Worm (Caenorhabditis elegans) whole organism, L4 larva: ENCODE results near the gene Y51H7C.12.

Experiments used
- T20F7.1 ChIP-seq: fragments of 200-800 bp; sonication (Bioruptor generic); optimal IDR thresholded peaks from 2 replicates; lab custom pipeline; 2018; ENCODE audit warnings: mild to moderate bottlenecking, missing genetic modification characterization, missing compliant biosample characterization
- Y105C5A.15 ChIP-seq: fragments of 200-800 bp; sonication (Bioruptor generic); IDR thresholded peaks from 2 replicates; pipeline ENCODE4 v1.3.6; 2022; ENCODE audit warnings: missing genetic modification characterization, missing compliant biosample characterization
- Y48G9A.11 ChIP-seq: fragments of 200-800 bp; sonication (Bioruptor generic); IDR thresholded peaks from 2 replicates; pipeline ENCODE4 v1.3.6; 2022; ENCODE audit warnings: missing genetic modification reagents, missing genetic modification characterization, missing compliant biosample characterization
- Y5F2A.4 ChIP-seq: fragments of 200-800 bp; sonication (Bioruptor generic); optimal IDR thresholded peaks from 2 replicates; lab custom pipeline; 2018; ENCODE audit warnings: mild to moderate bottlenecking, missing genetic modification characterization, missing compliant biosample characterization
- ZK546.5 ChIP-seq, 2 experiments: sonication (generic microtip); optimal IDR thresholded peaks; 2 replicates each; lab custom pipeline; 2017; ENCODE audit warnings: missing biosample characterization in 2 of 2, missing genetic modification characterization in 2 of 2
- arid-1 ChIP-seq: fragments of 200-800 bp; sonication (Bioruptor generic); conservative IDR thresholded peaks from 2 replicates; pipeline ENCODE4 v1.3.6; 2022; ENCODE audit warnings: missing genetic modification reagents, missing genetic modification characterization, missing compliant biosample characterization
- ceh-28 ChIP-seq: fragments of 150-350 bp; optimal IDR thresholded peaks from 2 replicates; lab custom pipeline; 2014; ENCODE audit warnings: missing biosample characterization, missing genetic modification reagents, missing genetic modification characterization
- ceh-44 ChIP-seq: fragments of 200-800 bp; sonication (Bioruptor generic); IDR thresholded peaks from 2 replicates; pipeline ENCODE4 v1.3.6; 2022; ENCODE audit warnings: missing genetic modification reagents, missing genetic modification characterization, missing compliant biosample characterization
- ceh-62 ChIP-seq: sonication (generic microtip); optimal IDR thresholded peaks from 2 replicates; lab custom pipeline; 2017; ENCODE audit warnings: missing biosample characterization, missing genetic modification characterization
- ces-1 ChIP-seq: fragments of 150-350 bp; sonication (generic microtip); optimal IDR thresholded peaks from 4 replicates; lab custom pipeline; 2014; ENCODE audit warnings: missing biosample characterization, missing genetic modification reagents, missing genetic modification characterization
- dmd-6 ChIP-seq: fragments of 200-800 bp; sonication (Bioruptor generic); IDR thresholded peaks from 2 replicates; pipeline ENCODE4 v1.3.6; 2022; ENCODE audit warnings: missing genetic modification reagents, missing genetic modification characterization, missing compliant biosample characterization
- dpl-1 ChIP-seq: fragments of 150-350 bp; optimal IDR thresholded peaks from 2 replicates; lab custom pipeline; 2014; ENCODE audit warnings: missing biosample characterization, missing genetic modification reagents, missing genetic modification characterization
- dve-1 ChIP-seq: sonication (generic microtip); optimal IDR thresholded peaks from 2 replicates; lab custom pipeline; 2017; ENCODE audit warnings: antibody characterized with exemption, mild to moderate bottlenecking, missing genetic modification characterization, missing compliant biosample characterization; ENCODE audit not compliant: insufficient read depth
- egl-27 ChIP-seq: sonication (generic microtip); optimal IDR thresholded peaks from 3 replicates; lab custom pipeline; 2017; ENCODE audit warnings: missing biosample characterization, missing genetic modification reagents, missing genetic modification characterization
- egl-43 ChIP-seq: fragments of 200-800 bp; sonication (Bioruptor generic); IDR thresholded peaks from 2 replicates; pipeline ENCODE4 v1.3.6; 2022; ENCODE audit warnings: missing genetic modification reagents, missing genetic modification characterization, missing compliant biosample characterization
- fkh-10 ChIP-seq: fragments of 150-350 bp; optimal IDR thresholded peaks from 2 replicates; lab custom pipeline; 2014; ENCODE audit warnings: missing biosample characterization, missing genetic modification reagents, missing genetic modification characterization
- fos-1 ChIP-seq: fragments of 150-350 bp; optimal IDR thresholded peaks from 2 replicates; lab custom pipeline; 2014; ENCODE audit warnings: missing biosample characterization, missing genetic modification characterization
- gei-8 ChIP-seq: fragments of 200-800 bp; sonication (Bioruptor generic); optimal IDR thresholded peaks from 2 replicates; lab custom pipeline; 2018; ENCODE audit warnings: mild to moderate bottlenecking, missing genetic modification characterization, missing compliant biosample characterization
- hmg-1.1 ChIP-seq: fragments of 200-800 bp; sonication (Bioruptor generic); IDR thresholded peaks from 2 replicates; pipeline ENCODE4 v1.3.6; 2022; ENCODE audit warnings: missing genetic modification reagents, missing genetic modification characterization, missing compliant biosample characterization
- jun-1 ChIP-seq: fragments of 150-350 bp; optimal IDR thresholded peaks from 2 replicates; lab custom pipeline; 2014; ENCODE audit warnings: missing biosample characterization, missing genetic modification reagents, missing genetic modification characterization
- lin-13 ChIP-seq: fragments of 150-350 bp; optimal IDR thresholded peaks from 2 replicates; lab custom pipeline; 2014; ENCODE audit warnings: missing biosample characterization, missing genetic modification reagents, missing genetic modification characterization
- lin-38 ChIP-seq: fragments of 200-800 bp; sonication (Bioruptor generic); IDR thresholded peaks from 2 replicates; pipeline ENCODE4 v1.3.6; 2022; ENCODE audit warnings: missing genetic modification reagents, missing genetic modification characterization, missing compliant biosample characterization
- mep-1 ChIP-seq: fragments of 150-350 bp; sonication (generic microtip); optimal IDR thresholded peaks from 3 replicates; lab custom pipeline; 2014; ENCODE audit warnings: missing biosample characterization, missing genetic modification characterization
- mes-2 ChIP-seq: sonication (generic microtip); optimal IDR thresholded peaks from 2 replicates; lab custom pipeline; 2016; ENCODE audit warnings: missing genotype, mild to moderate bottlenecking, missing genetic modification characterization, missing compliant biosample characterization; ENCODE audit not compliant: poor library complexity, severe bottlenecking
- mxl-2 ChIP-seq: fragments of 200-800 bp; sonication (Bioruptor generic); conservative IDR thresholded peaks from 2 replicates; pipeline ENCODE4 v1.3.6; 2022; ENCODE audit warnings: missing genetic modification reagents, missing genetic modification characterization, missing compliant biosample characterization
- nhr-111 ChIP-seq: fragments of 200-800 bp; sonication (Bioruptor generic); optimal IDR thresholded peaks from 2 replicates; lab custom pipeline; 2018; ENCODE audit warnings: mild to moderate bottlenecking, missing genetic modification characterization, missing compliant biosample characterization
- nhr-237 ChIP-seq: sonication (generic microtip); optimal IDR thresholded peaks from 2 replicates; lab custom pipeline; 2017; ENCODE audit warnings: missing biosample characterization, missing genetic modification characterization
- nhr-28 ChIP-seq: fragments of 150-350 bp; optimal IDR thresholded peaks from 2 replicates; lab custom pipeline; 2014; ENCODE audit warnings: missing biosample characterization, missing genetic modification characterization
- nhr-42 ChIP-seq: fragments of 200-800 bp; sonication (Bioruptor generic); IDR thresholded peaks from 2 replicates; pipeline ENCODE4 v1.3.6; 2022; ENCODE audit warnings: missing genetic modification characterization, missing compliant biosample characterization
- nhr-6 ChIP-seq: fragments of 150-350 bp; optimal IDR thresholded peaks from 2 replicates; lab custom pipeline; 2014; ENCODE audit warnings: missing biosample characterization, missing genetic modification characterization
- pha-4 ChIP-seq, 2 experiments: fragments of 150-350 bp in 1 of 2; fragments of 200-800 bp in 1 of 2; sonication (Bioruptor generic) in 1 of 2; IDR thresholded peaks in 1 of 2; optimal IDR thresholded peaks in 1 of 2; 2 replicates each; pipeline versions ENCODE4 v1.3.6 to Lab custom; 2014 to 2022; ENCODE audit warnings: missing genetic modification characterization in 2 of 2, missing genetic modification reagents in 2 of 2, missing biosample characterization in 1 of 2, missing compliant biosample characterization in 1 of 2
- php-3 ChIP-seq: fragments of 200-800 bp; sonication (Bioruptor generic); IDR thresholded peaks from 2 replicates; pipeline ENCODE4 v1.3.6; 2022; ENCODE audit warnings: missing genetic modification reagents, missing genetic modification characterization, missing compliant biosample characterization
- pqm-1 ChIP-seq: sonication (generic microtip); optimal IDR thresholded peaks from 2 replicates; lab custom pipeline; 2017; ENCODE audit warnings: missing biosample characterization, missing genetic modification characterization
- set-16 ChIP-seq: fragments of 200-800 bp; sonication (Bioruptor generic); IDR thresholded peaks from 2 replicates; pipeline ENCODE4 v1.3.6; 2022; ENCODE audit warnings: missing genetic modification reagents, missing genetic modification characterization, missing compliant biosample characterization
- tag-97 ChIP-seq: fragments of 200-800 bp; sonication (Bioruptor generic); IDR thresholded peaks from 2 replicates; pipeline ENCODE4 v1.3.6; 2022; ENCODE audit warnings: missing genetic modification characterization, missing compliant biosample characterization
- zfp-3 ChIP-seq: fragments of 200-800 bp; sonication (Bioruptor generic); conservative IDR thresholded peaks from 2 replicates; pipeline ENCODE4 v1.3.6; 2022; ENCODE audit warnings: missing genetic modification reagents, missing genetic modification characterization, missing compliant biosample characterization
- zip-11 ChIP-seq: fragments of 200-800 bp; sonication (Bioruptor generic); IDR thresholded peaks from 2 replicates; pipeline ENCODE4 v1.3.6; 2022; ENCODE audit warnings: missing genetic modification characterization, missing compliant biosample characterization
- zip-2 ChIP-seq: fragments of 150-350 bp; optimal IDR thresholded peaks from 2 replicates; lab custom pipeline; 2014; ENCODE audit warnings: missing biosample characterization, missing genetic modification characterization
- ztf-7 ChIP-seq: fragments of 150-350 bp; optimal IDR thresholded peaks from 2 replicates; lab custom pipeline; 2014; ENCODE audit warnings: missing biosample characterization, missing genetic modification characterization

Gene Y51H7C.12

DNA sequence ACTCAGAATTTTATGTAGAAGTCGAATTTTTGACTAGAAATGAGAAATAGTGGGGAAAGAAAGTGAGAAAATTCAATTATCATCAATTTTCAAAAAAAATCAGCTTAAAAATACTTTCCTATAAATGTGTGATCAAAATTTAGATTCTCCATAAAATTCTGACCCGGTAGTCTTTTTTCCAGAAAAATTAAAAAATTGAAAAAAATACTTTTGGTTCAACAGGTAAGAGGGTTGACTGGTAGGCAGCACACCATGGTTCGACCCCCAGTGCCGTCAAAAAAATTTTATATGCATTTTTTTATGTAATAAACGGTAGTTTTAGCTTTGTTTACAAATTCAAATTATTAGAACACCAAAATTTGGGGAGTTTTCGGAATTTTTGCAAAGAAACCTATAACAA, 30.7 kb upstream of the Y51H7C.12 start:
- TF ChIP-seq lin-38, result 0 out of 2 replicates have a peak, but pooled peaks have one; percentile 17
- TF ChIP-seq pha-4 (GFP tag; IDR thresholded peaks at IDR 0.05; lab: Robert Waterston, UW), result 0 out of 2 replicates have a peak, but pooled peaks have one; percentile 9
- TF ChIP-seq pha-4 (tag; optimal IDR thresholded peaks at IDR 0.05; lab: Kevin White, UChicago), result no peak
- TF ChIP-seq Y48G9A.11 (GFP tag; lab: Robert Waterston, UW), result no peak
- TF ChIP-seq, all 104 proteins: peak for 2

DNA sequence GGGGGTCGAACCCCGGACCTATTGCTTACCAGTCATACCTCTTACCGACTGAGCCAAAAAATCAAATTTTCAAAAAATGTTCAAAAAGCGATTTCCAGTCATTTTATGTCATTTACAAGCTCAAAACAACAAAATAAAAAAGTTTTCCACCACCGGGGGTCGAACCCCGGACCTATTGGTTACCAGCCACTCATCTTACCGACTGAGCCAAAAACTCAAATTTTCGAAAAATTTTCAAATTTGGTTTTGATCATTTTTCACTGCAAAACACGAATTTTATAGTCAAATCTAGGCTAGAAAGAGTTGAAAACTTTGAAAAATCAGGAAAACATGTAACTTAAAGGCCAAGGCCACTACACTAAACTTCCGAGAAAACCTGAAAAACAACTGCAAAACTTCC, 29.5 kb upstream of the Y51H7C.12 start:
- TF ChIP-seq Y5F2A.4 (GFP tag; lab: Kevin White, UChicago) (no peak), egl-43 (GFP tag; lab: Robert Waterston, UW) (no peak), egl-27 (no peak), T20F7.1 (no peak), ces-1 (GFP tag; lab: Kevin White, UChicago) (no peak), dpl-1 (GFP tag; lab: Kevin White, UChicago) (no peak), lin-13 (GFP tag; lab: Kevin White, UChicago) (no peak), hmg-1.1 (GFP tag; lab: Robert Waterston, UW) (no peak), tag-97 (GFP tag; lab: Robert Waterston, UW) (no peak), zip-11 (no peak), arid-1 (GFP tag; lab: Robert Waterston, UW) (no peak), mep-1 (tag; lab: Kevin White, UChicago) (no peak), mxl-2 (no peak), Y105C5A.15 (GFP tag; lab: Robert Waterston, UW) (no peak), zfp-3 (GFP tag; lab: Robert Waterston, UW) (no peak), fkh-10 (GFP tag; lab: Kevin White, UChicago) (no peak), nhr-42 (GFP tag; lab: Robert Waterston, UW) (no peak), dve-1 (tag; lab: Kevin White, UChicago) (no peak)

DNA sequence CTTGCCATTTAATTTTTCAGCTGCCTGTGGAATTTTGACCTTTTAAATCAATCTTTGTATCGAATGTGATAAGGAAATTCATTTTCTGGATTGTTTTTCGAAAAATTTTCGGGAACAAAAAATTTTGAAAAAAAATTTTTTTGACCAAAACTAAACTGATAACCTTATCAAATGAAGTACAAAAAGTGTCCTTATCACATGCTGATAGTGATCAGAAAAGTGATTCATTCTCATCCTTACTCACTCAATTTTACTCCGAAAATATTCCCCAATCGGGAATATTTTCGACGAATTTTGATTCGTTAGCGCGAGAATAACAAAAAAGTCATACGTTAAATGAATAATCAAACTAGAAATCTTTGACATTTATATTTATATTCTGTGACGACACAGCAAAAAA, 28.8 kb upstream of the Y51H7C.12 start:
- TF ChIP-seq dmd-6 (GFP tag; lab: Robert Waterston, UW) (peak; percentile 61; the same call in 1 of the 2 replicates), mes-2 (tag; lab: Kevin White, UChicago) (no peak), nhr-28 (peak; percentile 13), nhr-6 (tag; lab: Kevin White, UChicago) (no peak)

DNA sequence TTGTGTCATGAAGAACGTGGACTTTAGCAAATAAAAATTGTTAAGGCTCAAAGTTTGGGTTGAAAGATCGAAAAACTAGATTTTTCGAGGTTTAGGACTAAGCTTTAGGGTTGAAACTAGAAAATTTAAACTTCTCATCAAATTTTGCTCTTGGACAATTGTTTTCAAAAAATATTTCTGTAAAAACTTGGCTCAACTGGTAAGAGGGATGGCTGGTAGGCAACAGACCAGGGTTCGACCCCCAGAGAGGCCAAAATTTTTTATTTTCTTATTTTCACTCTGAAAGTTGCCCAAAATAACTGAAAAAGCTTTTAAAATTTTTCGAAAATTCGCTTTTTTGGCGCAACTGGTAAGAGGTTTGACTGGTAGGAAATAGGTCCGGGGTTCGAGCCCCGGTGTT, 28.3 kb upstream of the Y51H7C.12 start:
- TF ChIP-seq nhr-237 (tag; lab: Kevin White, UChicago) (no peak), php-3 (GFP tag; lab: Robert Waterston, UW) (no peak), fos-1 (tag; lab: Kevin White, UChicago) (no peak), ceh-44 (no peak), ceh-62 (tag; lab: Kevin White, UChicago) (no peak), zip-2 (tag; lab: Kevin White, UChicago) (no peak), Y5F2A.4 (GFP tag; lab: Kevin White, UChicago) (no peak), gei-8 (no peak), set-16 (GFP tag; lab: Robert Waterston, UW) (no peak), pqm-1 (tag; lab: Kevin White, UChicago) (no peak), ceh-28 (no peak), ZK546.5 (tag; optimal IDR thresholded peaks at IDR 0.05; lab: Kevin White, UChicago) (no peak), nhr-111 (GFP tag; lab: Kevin White, UChicago) (no peak), egl-27 (no peak), ztf-7 (tag; lab: Kevin White, UChicago) (no peak), jun-1 (no peak)
- TF ChIP-seq, all 104 proteins: peak for 0
